Worm (Caenorhabditis elegans) whole organism, L4/young adult: ENCODE data around the gene srab-2.

Experiments used
- W03F9.2 ChIP-seq: fragments of 150-350 bp; optimal IDR thresholded peaks from 2 replicates; lab custom pipeline; 2014; ENCODE audit warnings: missing biosample characterization, missing genetic modification characterization
- dao-5 ChIP-seq: sonication (generic microtip); optimal IDR thresholded peaks from 2 replicates; lab custom pipeline; 2016; ENCODE audit warnings: missing genotype, missing genetic modification characterization, moderate library complexity, missing compliant biosample characterization
- him-1 ChIP-seq: sonication (generic microtip); optimal IDR thresholded peaks from 2 replicates; lab custom pipeline; 2016; ENCODE audit warnings: missing genotype, missing genetic modification reagents, missing genetic modification characterization, missing compliant biosample characterization

- TF ChIP-seq dao-5 (tag; lab: Kevin White, UChicago), result no peak
- no peak for TF ChIP-seq W03F9.2
- no peak for TF ChIP-seq him-1 (tag; lab: Kevin White, UChicago)
These were observed 14.8 kb upstream of the srab-2 start, which contains the start of gene sid-1 for ce11 chrV:5119679-5120078.
